Fruit fly (Drosophila melanogaster): ENCODE results near the gene Herc4.

Herc4 gene

DNA sequence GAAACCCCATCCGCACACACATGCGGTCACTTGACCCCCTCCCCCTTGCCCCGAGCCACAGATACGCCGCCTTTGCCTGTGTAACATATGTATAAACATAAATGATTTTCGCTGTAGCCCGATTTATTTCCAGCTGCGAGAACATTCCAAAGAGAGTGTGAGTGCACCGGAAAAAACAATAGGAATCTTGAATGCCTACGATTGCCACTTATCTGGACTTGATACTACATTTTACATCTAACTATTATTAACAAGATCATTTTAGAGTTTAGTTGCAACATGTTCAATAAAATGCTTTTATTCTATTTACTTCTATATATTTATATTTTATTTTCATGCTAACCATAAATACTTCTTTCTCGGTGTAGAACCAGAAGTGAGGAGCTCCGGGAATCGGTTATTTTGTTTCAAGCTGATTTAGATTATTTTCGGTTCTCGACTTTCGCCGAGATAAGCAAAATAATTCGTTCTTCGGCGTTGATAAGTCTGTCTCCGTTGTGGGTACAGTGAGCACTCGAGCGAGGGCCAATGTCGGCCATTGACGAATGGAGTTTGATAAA lies 13.3 kb upstream of the Herc4 start:
- TF ChIP-seq CG15710 (tag; optimal IDR thresholded peaks at IDR 0.05) = peak; percentile 72
- no peak for TF ChIP-seq EcR (GFP tag; optimal IDR thresholded peaks at IDR 0.05)
- TF ChIP-seq CG32121 (GFP tag; IDR thresholded peaks at IDR 0.05) = no peak
- TF ChIP-seq CG14655 (GFP tag; optimal IDR thresholded peaks at IDR 0.05) = no peak
- TF ChIP-seq CG13204 (GFP tag; optimal IDR thresholded peaks at IDR 0.05) = no peak
- no peak for TF ChIP-seq Pif1B (GFP tag; optimal IDR thresholded peaks at IDR 0.05)
- peak; percentile 74; the same call in 2 of the 3 replicates for TF ChIP-seq CG4496 (GFP tag; IDR thresholded peaks at IDR 0.05)
- TF ChIP-seq CG34367 (tag; optimal IDR thresholded peaks at IDR 0.05) = peak; percentile 54
- TF ChIP-seq Snoo (tag; optimal IDR thresholded peaks at IDR 0.05) = peak; percentile 70
- peak; percentile 69 for TF ChIP-seq CG17806 (tag; optimal IDR thresholded peaks at IDR 0.05)
- no peak for TF ChIP-seq rn (GFP tag; IDR thresholded peaks at IDR 0.05)
- TF ChIP-seq CG8301 (tag; optimal IDR thresholded peaks at IDR 0.05) = peak; percentile 64
- TF ChIP-seq CG9948 (tag; optimal IDR thresholded peaks at IDR 0.05) = peak; percentile 64
- TF ChIP-seq CG12605 (GFP tag; IDR thresholded peaks at IDR 0.05) = no peak
- TF ChIP-seq CG10348 (GFP tag; IDR thresholded peaks at IDR 0.05) = no peak
- no peak for TF ChIP-seq Pif1A (GFP tag; optimal IDR thresholded peaks at IDR 0.05)
- TF ChIP-seq gl (tag; optimal IDR thresholded peaks at IDR 0.05) = peak; percentile 43
- peak; percentile 72 for TF ChIP-seq CG8159 (tag; optimal IDR thresholded peaks at IDR 0.05)
- peak; percentile 31 for TF ChIP-seq Ets98B (GFP tag; IDR thresholded peaks at IDR 0.05)

DNA sequence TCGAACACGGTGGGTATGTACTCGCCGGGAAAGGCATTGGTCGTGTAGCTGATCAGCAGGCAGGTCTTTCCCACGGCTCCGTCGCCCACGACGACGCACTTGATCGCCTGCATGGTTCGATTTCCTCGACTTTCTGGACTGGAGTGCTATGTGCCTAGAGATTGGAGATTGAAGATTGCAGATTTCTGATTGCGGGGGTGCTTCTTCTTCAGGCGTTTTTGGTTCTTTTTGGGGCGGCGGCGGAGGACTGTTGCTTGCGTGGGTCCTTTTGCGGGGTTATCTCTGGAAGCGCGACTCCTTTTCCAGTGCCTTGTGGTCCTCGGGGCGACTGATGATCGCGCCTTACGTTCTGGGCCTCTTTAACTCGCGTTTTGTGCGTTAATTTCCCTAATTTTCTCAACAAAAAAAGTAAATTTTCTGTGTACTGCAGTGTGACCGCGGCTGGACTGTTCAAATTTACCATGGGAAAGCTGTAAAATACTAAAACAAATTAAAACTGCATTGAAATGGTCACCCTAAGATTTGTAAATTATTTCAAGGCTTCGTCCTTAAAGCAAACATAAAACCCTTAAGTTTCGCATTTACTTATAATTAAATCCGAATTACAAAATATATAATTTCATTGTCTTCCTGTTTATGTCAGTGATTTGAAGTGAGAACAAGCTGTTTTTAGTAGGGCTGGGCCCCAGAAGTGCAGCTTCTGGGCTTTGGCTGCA lies 11.1 kb upstream of the Herc4 start, which contains the start of the genes Rac1 and Acat2:
TSS of gene Rac1 (minus strand) at position 450 of the 716 bp plus-strand sequence.
TSS of gene Acat2 (plus strand) at position 711 of the 716 bp plus-strand sequence.
- TF ChIP-seq CG14655 (GFP tag; optimal IDR thresholded peaks at IDR 0.05) (no peak), gl (tag; optimal IDR thresholded peaks at IDR 0.05) (no peak), CG9948 (tag; optimal IDR thresholded peaks at IDR 0.05) (no peak), CG15710 (tag; optimal IDR thresholded peaks at IDR 0.05) (no peak), CG8301 (tag; optimal IDR thresholded peaks at IDR 0.05) (no peak), CG32121 (GFP tag; IDR thresholded peaks at IDR 0.05) (no peak), CG12605 (GFP tag; IDR thresholded peaks at IDR 0.05) (no peak), CG34367 (tag; optimal IDR thresholded peaks at IDR 0.05) (no peak), Pif1B (GFP tag; optimal IDR thresholded peaks at IDR 0.05) (no peak), CG13204 (GFP tag; optimal IDR thresholded peaks at IDR 0.05) (no peak), fd96Ca (GFP tag; IDR thresholded peaks at IDR 0.05) (no peak), Pif1A (GFP tag; optimal IDR thresholded peaks at IDR 0.05) (no peak), CG4496 (GFP tag; IDR thresholded peaks at IDR 0.05) (no peak), Snoo (tag; optimal IDR thresholded peaks at IDR 0.05) (no peak), Ets98B (GFP tag; IDR thresholded peaks at IDR 0.05) (no peak), EcR (GFP tag; optimal IDR thresholded peaks at IDR 0.05) (no peak), D1 (tag; optimal IDR thresholded peaks at IDR 0.05) (no peak), rn (GFP tag; IDR thresholded peaks at IDR 0.05) (no peak), CG10348 (GFP tag; IDR thresholded peaks at IDR 0.05) (no peak)

DNA sequence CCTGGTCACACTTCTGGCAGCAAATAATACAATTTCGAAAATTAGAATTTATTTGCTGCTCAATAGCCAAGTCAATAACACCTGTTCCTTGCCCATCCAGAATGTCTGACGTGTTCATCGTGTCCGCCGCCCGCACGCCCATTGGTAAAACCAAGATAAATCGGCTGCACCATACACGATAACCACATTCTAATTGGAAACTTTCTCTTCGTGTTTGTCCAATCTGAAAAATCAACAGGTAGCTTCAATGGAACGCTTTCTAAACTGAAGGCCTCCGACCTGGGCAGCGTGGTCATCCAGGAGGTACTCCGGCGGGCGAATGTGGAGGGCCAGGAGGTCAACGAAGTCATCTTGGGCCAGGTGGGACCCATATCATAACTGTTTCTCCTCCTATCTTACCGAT lies 10.5 kb upstream of the Herc4 start:
- TF ChIP-seq D1 (tag; optimal IDR thresholded peaks at IDR 0.05) = no peak
- TF ChIP-seq Ets98B (GFP tag; IDR thresholded peaks at IDR 0.05) = no peak
- no peak for TF ChIP-seq CG8159 (tag; optimal IDR thresholded peaks at IDR 0.05)
- TF ChIP-seq CG10348 (GFP tag; IDR thresholded peaks at IDR 0.05) = no peak
- TF ChIP-seq CG8301 (tag; optimal IDR thresholded peaks at IDR 0.05) = no peak
- TF ChIP-seq Snoo (tag; optimal IDR thresholded peaks at IDR 0.05) = no peak
- no peak for TF ChIP-seq CG32121 (GFP tag; IDR thresholded peaks at IDR 0.05)
- TF ChIP-seq CG13204 (GFP tag; optimal IDR thresholded peaks at IDR 0.05) = no peak
- no peak for TF ChIP-seq gl (tag; optimal IDR thresholded peaks at IDR 0.05)
- no peak for TF ChIP-seq CG34367 (tag; optimal IDR thresholded peaks at IDR 0.05)
- no peak for TF ChIP-seq Pif1B (GFP tag; optimal IDR thresholded peaks at IDR 0.05)
- no peak for TF ChIP-seq CG17806 (tag; optimal IDR thresholded peaks at IDR 0.05)
- no peak for TF ChIP-seq CG15710 (tag; optimal IDR thresholded peaks at IDR 0.05)
- TF ChIP-seq CG14655 (GFP tag; optimal IDR thresholded peaks at IDR 0.05) = no peak
- no peak for TF ChIP-seq EcR (GFP tag; optimal IDR thresholded peaks at IDR 0.05)
- no peak for TF ChIP-seq CG9948 (tag; optimal IDR thresholded peaks at IDR 0.05)
- TF ChIP-seq CG12605 (GFP tag; IDR thresholded peaks at IDR 0.05) = no peak

DNA sequence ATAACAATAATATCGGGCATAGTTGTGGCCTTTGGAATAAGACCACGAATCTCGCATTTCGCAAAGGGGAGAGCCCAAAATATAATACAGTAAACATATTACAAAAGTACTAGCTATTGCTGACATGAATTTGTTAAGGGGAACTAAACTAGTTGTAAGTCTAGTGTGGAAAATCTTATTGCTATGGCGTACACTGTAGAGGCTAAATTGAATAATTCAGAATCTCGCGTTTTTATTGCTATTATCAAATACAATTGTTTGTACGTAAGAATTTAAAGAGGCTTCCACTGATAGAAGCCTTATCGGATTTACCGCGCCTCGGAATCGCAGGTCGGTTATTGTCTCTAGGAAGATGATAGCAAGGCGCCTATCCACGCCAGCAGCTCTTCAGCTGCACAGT lies 8.2 kb upstream of the Herc4 start:
- no peak for TF ChIP-seq CG10348 (GFP tag; IDR thresholded peaks at IDR 0.05)
- no peak for TF ChIP-seq CG4496 (GFP tag; IDR thresholded peaks at IDR 0.05)
- no peak for TF ChIP-seq gl (tag; optimal IDR thresholded peaks at IDR 0.05)
- TF ChIP-seq CG9948 (tag; optimal IDR thresholded peaks at IDR 0.05) = no peak
- TF ChIP-seq Ets98B (GFP tag; IDR thresholded peaks at IDR 0.05) = no peak
- TF ChIP-seq CG34367 (tag; optimal IDR thresholded peaks at IDR 0.05) = no peak
- no peak for TF ChIP-seq Pif1A (GFP tag; optimal IDR thresholded peaks at IDR 0.05)
- TF ChIP-seq rn (GFP tag; IDR thresholded peaks at IDR 0.05) = no peak
- TF ChIP-seq fd96Ca (GFP tag; IDR thresholded peaks at IDR 0.05) = no peak
- no peak for TF ChIP-seq EcR (GFP tag; optimal IDR thresholded peaks at IDR 0.05)
- no peak for TF ChIP-seq CG13204 (GFP tag; optimal IDR thresholded peaks at IDR 0.05)
- TF ChIP-seq D1 (tag; optimal IDR thresholded peaks at IDR 0.05) = no peak
- TF ChIP-seq CG17806 (tag; optimal IDR thresholded peaks at IDR 0.05) = no peak
- no peak for TF ChIP-seq CG15710 (tag; optimal IDR thresholded peaks at IDR 0.05)
- no peak for TF ChIP-seq CG32121 (GFP tag; IDR thresholded peaks at IDR 0.05)
- no peak for TF ChIP-seq Pif1B (GFP tag; optimal IDR thresholded peaks at IDR 0.05)
- TF ChIP-seq CG8159 (tag; optimal IDR thresholded peaks at IDR 0.05) = no peak
- no peak for TF ChIP-seq CG12605 (GFP tag; IDR thresholded peaks at IDR 0.05)
- TF ChIP-seq CG14655 (GFP tag; optimal IDR thresholded peaks at IDR 0.05) = no peak

DNA sequence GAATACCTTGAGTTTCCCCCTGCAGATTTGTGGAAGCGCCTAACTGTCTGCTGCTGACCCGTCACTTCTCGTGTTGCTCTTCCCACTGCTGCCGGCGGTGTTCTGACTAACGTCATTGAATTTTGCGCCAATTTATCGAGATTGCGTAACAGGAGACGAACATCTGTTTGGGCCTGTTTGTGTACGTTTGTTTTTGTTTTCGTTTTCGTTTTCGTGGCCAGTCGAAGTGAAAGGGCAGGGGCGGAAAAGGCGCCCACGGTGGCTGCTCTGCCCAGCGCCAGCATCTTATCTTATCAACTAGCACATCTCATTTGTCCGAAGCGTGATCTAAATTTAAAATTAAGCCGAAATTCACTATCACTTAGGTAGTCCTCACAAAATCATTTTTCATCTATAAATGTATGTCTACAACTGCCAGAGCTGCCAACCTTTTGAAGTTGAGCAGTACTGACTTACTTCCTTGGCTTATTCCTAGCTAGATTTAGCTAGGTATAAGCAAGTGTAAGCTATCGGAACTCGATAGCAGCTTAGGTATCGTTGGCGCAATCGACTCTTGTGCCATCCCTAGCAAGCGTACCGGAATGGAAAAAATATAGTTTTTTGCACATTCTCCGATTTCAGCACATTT lies 6.4 kb upstream of the Herc4 start, which contains the start of the genes Ctr9 and Nt5a:
TSS of gene Ctr9 (plus strand) at position 220 of the 628 bp plus-strand sequence.
TSS of gene Nt5a (minus strand) at position 414 of the 628 bp plus-strand sequence.
- TF ChIP-seq Pif1A (GFP tag; optimal IDR thresholded peaks at IDR 0.05) (no peak), fd96Ca (GFP tag; IDR thresholded peaks at IDR 0.05) (peak; percentile 49; the same call in 1 of the 3 replicates), CG4496 (GFP tag; IDR thresholded peaks at IDR 0.05) (peak; percentile 9; the same call in 1 of the 3 replicates), CG32121 (GFP tag; IDR thresholded peaks at IDR 0.05) (peak; percentile 13; the same call in 1 of the 2 replicates), Pif1B (GFP tag; optimal IDR thresholded peaks at IDR 0.05) (no peak), CG15710 (tag; optimal IDR thresholded peaks at IDR 0.05) (peak; percentile 23), CG34367 (tag; optimal IDR thresholded peaks at IDR 0.05) (no peak), EcR (GFP tag; optimal IDR thresholded peaks at IDR 0.05) (peak; percentile 25), CG8301 (tag; optimal IDR thresholded peaks at IDR 0.05) (no peak), CG9948 (tag; optimal IDR thresholded peaks at IDR 0.05) (no peak), CG10348 (GFP tag; IDR thresholded peaks at IDR 0.05) (no peak), Snoo (tag; optimal IDR thresholded peaks at IDR 0.05) (no peak), rn (GFP tag; IDR thresholded peaks at IDR 0.05) (no peak), CG14655 (GFP tag; optimal IDR thresholded peaks at IDR 0.05) (no peak), Ets98B (GFP tag; IDR thresholded peaks at IDR 0.05) (peak; percentile 41)
